Fruit fly (Drosophila melanogaster): Measurements from ENCODE around the gene dpr9.
A peak's percentile ranks its signal among the peaks of the same experiment; 100 is the strongest.

Gene dpr9

DNA sequence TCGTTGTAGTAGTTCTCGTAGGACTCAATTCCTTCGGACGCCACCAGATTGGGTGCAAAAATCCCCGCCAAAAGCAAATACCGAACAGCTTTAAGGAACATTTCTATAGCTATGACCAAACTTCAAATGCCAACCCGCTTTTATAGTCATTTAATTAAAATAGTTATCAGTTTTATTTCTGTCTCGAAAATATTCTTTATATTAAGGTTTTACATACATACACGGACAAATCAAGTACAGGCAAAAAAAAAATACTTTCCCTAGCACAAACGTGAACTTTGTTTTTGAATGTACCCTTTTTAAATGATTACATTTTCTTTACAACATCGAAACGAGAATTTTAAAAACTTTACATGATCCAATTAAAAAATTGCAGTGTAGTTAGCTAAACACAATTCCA, 2.2 kb upstream of the dpr9 start, which contains the start of gene CG6974:
CG6974 (minus strand) TSS at position 101 of the 400 bp plus-strand sequence.
- TF ChIP-seq salr (GFP tag; optimal IDR thresholded peaks at IDR 0.05) (no peak), CG9139 (GFP tag; optimal IDR thresholded peaks at IDR 0.05) (no peak), net (GFP tag; optimal IDR thresholded peaks at IDR 0.05) (no peak), Sox15 (GFP tag; optimal IDR thresholded peaks at IDR 0.05) (no peak), dsx (GFP tag; optimal IDR thresholded peaks at IDR 0.05; ENCODE audit: poor library complexity, severe bottlenecking) (no peak), CG11762 (GFP tag; optimal IDR thresholded peaks at IDR 0.05; ENCODE audit: insufficient read depth) (no peak), Gug (GFP tag; IDR thresholded peaks at IDR 0.05) (no peak), CG11294 (GFP tag; IDR thresholded peaks at IDR 0.05) (no peak), Sox14 (GFP tag; optimal IDR thresholded peaks at IDR 0.05) (no peak), CG3919 (GFP tag; optimal IDR thresholded peaks at IDR 0.05) (no peak), CG16779 (tag; optimal IDR thresholded peaks at IDR 0.05) (no peak), fd59A (GFP tag; optimal IDR thresholded peaks at IDR 0.05) (no peak), fd85E (GFP tag; optimal IDR thresholded peaks at IDR 0.05) (no peak), Eip75B (GFP tag; optimal IDR thresholded peaks at IDR 0.05) (no peak), CG6792 (GFP tag; optimal IDR thresholded peaks at IDR 0.05) (no peak), fkh (GFP tag; optimal IDR thresholded peaks at IDR 0.05) (no peak), eg (GFP tag; IDR thresholded peaks at IDR 0.05) (no peak)

DNA sequence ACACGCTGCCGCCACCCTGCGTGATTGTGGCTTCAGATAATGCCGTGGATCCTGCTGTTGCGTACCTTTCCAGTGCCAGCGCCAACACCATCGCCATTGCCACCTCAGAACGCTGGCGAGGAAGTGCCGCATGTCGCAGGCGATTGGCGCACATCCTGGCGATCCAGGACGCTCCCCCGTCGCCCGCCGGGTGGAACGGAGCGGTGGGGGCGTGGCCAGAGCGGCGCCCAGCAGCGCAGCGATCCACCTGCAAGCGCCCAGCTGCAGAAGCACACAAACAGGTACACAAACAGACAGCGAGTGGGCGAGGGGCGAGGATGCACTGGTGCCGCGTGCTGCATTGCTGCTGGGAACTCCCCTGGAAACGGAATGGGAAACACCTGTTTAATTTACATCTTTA, 19.8 kb downstream of the dpr9 start:
- TF ChIP-seq topi (GFP tag; optimal IDR thresholded peaks at IDR 0.05) (no peak), esn (GFP tag; optimal IDR thresholded peaks at IDR 0.05) (no peak), CG4318 (GFP tag; optimal IDR thresholded peaks at IDR 0.05) (no peak), CG8632 (GFP tag; optimal IDR thresholded peaks at IDR 0.05) (no peak), Ets96B (tag; optimal IDR thresholded peaks at IDR 0.05) (no peak), CG31627 (GFP tag; optimal IDR thresholded peaks at IDR 0.05) (no peak), CG32006 (GFP tag; optimal IDR thresholded peaks at IDR 0.05) (no peak), CG8319 (GFP tag; optimal IDR thresholded peaks at IDR 0.05) (no peak), Smox (GFP tag; optimal IDR thresholded peaks at IDR 0.05) (no peak), acj6 (GFP tag; optimal IDR thresholded peaks at IDR 0.05) (no peak), Hr39 (GFP tag; optimal IDR thresholded peaks at IDR 0.05) (no peak), CG7368 (GFP tag; optimal IDR thresholded peaks at IDR 0.05) (no peak), CG11902 (GFP tag; optimal IDR thresholded peaks at IDR 0.05) (no peak), Gug (GFP tag; IDR thresholded peaks at IDR 0.05) (no peak), ss (GFP tag; optimal IDR thresholded peaks at IDR 0.05) (no peak), salr (GFP tag; optimal IDR thresholded peaks at IDR 0.05) (no peak), Eip75B (GFP tag; optimal IDR thresholded peaks at IDR 0.05) (no peak), fd85E (GFP tag; optimal IDR thresholded peaks at IDR 0.05) (no peak), Met (GFP tag; optimal IDR thresholded peaks at IDR 0.05) (no peak)

DNA sequence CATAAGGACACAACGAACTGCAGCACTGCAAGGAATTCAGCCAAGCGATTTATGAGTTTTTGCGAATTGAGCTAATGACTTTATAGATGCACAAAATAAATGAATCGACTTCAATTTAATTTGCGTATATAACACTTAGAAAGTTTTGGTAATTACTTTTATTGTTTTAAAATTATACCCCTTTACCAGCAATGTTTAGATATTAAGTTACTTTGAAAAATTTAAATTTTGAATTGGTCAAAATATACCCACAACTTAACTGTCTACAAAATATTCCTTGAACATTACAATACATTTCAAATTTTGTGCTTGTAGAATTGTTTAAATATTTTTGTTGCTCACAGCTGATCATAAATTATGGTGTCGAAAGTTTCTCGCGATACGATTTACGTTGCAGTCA, 39.9 kb downstream of the dpr9 start, which contains the start of gene RpL10Aa:
RpL10Aa (plus strand) TSS at position 301 of the 400 bp plus-strand sequence.
- TF ChIP-seq Hr4 (GFP tag; optimal IDR thresholded peaks at IDR 0.05), result no peak
- no peak for TF ChIP-seq CG6854 (GFP tag; optimal IDR thresholded peaks at IDR 0.05)
- no peak for TF ChIP-seq spab (GFP tag; optimal IDR thresholded peaks at IDR 0.05)
- TF ChIP-seq dsx (GFP tag; optimal IDR thresholded peaks at IDR 0.05; ENCODE audit: poor library complexity, severe bottlenecking), result no peak
- TF ChIP-seq Sox102F (GFP tag; optimal IDR thresholded peaks at IDR 0.05), result no peak
- TF ChIP-seq Gug (GFP tag; IDR thresholded peaks at IDR 0.05), result no peak
- TF ChIP-seq acj6 (GFP tag; optimal IDR thresholded peaks at IDR 0.05), result no peak
- TF ChIP-seq eg (GFP tag; IDR thresholded peaks at IDR 0.05), result no peak
- TF ChIP-seq CG32006 (GFP tag; optimal IDR thresholded peaks at IDR 0.05), result no peak
- no peak for TF ChIP-seq cyc (GFP tag; optimal IDR thresholded peaks at IDR 0.05)

DNA sequence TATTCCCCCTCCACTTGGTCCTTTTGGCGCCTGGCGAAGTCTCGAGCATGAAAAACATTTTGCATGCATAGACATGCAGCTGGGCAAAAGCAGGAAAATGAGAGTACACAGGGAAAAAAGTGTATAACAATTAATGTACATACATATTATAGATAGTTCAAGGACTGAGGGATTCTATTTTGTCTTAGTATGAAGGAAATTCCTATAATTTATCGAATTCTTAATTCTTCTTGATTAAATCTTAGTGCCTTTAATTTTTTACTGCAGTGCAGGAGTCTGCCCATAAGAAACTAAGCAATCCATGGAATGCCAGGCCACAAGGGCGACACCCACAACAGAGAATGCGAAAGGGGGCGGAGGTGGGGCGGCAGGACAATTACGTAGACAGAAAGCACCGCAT, 45.3 kb downstream of the dpr9 start:
- TF ChIP-seq fkh (GFP tag; optimal IDR thresholded peaks at IDR 0.05) (no peak), Eip78C (GFP tag) (peak; percentile 75), eg (GFP tag; IDR thresholded peaks at IDR 0.05) (0 out of 3 replicates have a peak, but pooled peaks have one; percentile 40), CG6163 (GFP tag; IDR thresholded peaks at IDR 0.05) (0 out of 3 replicates have a peak, but pooled peaks have one; percentile 14), salr (GFP tag; optimal IDR thresholded peaks at IDR 0.05) (no peak), svp (GFP tag) (peak; percentile 62), CG32006 (GFP tag; optimal IDR thresholded peaks at IDR 0.05) (peak; percentile 37), CG10631 (GFP tag; optimal IDR thresholded peaks at IDR 0.05) (peak; percentile 24), Eip75B (GFP tag; optimal IDR thresholded peaks at IDR 0.05) (no peak), pdm3 (GFP tag; optimal IDR thresholded peaks at IDR 0.05) (peak; percentile 29), ss (GFP tag; optimal IDR thresholded peaks at IDR 0.05) (no peak), CG8632 (GFP tag; optimal IDR thresholded peaks at IDR 0.05) (no peak), CG11902 (GFP tag; optimal IDR thresholded peaks at IDR 0.05) (no peak), Blimp-1 (GFP tag; optimal IDR thresholded peaks at IDR 0.05) (no peak), fd85E (GFP tag; optimal IDR thresholded peaks at IDR 0.05) (no peak), CG15336 (GFP tag; IDR thresholded peaks at IDR 0.05) (no peak; the same call in 1 of the 2 replicates), net (GFP tag; optimal IDR thresholded peaks at IDR 0.05) (no peak), achi (GFP tag; optimal IDR thresholded peaks at IDR 0.05) (peak; percentile 25), Hr4 (GFP tag; optimal IDR thresholded peaks at IDR 0.05) (peak; percentile 44), CG3919 (GFP tag; optimal IDR thresholded peaks at IDR 0.05) (peak; percentile 7)

Data from whole organism, prepupa.